Fruit fly (Drosophila melanogaster) whole organism, prepupa: ENCODE measurements around the gene Polr2A.

ENCODE experiments used
- Blimp-1 ChIP-seq: fragments of 200-800 bp; sonication (Bioruptor generic); optimal IDR thresholded peaks from 3 replicates; lab custom pipeline; 2017; ENCODE audit warnings: missing biosample characterization, missing genetic modification characterization, mild to moderate bottlenecking, moderate library complexity, missing genetic modification reagents
- CG10631 ChIP-seq: fragments of 200-800 bp; sonication (Bioruptor generic); optimal IDR thresholded peaks from 2 replicates; lab custom pipeline; 2016; ENCODE audit warnings: missing biosample characterization, missing genetic modification characterization
- CG11762 ChIP-seq: fragments of 200-800 bp; sonication (Bioruptor generic); optimal IDR thresholded peaks from 3 replicates; lab custom pipeline; 2016; ENCODE audit warnings: missing biosample characterization, missing genetic modification characterization; ENCODE audit not compliant: insufficient read depth
- CG11902 ChIP-seq: fragments of 200-800 bp; sonication (Bioruptor generic); optimal IDR thresholded peaks from 3 replicates; lab custom pipeline; 2016; ENCODE audit warnings: missing biosample characterization, missing genetic modification characterization
- CG1621 ChIP-seq: fragments of 200-800 bp; sonication (Bioruptor generic); optimal IDR thresholded peaks from 3 replicates; lab custom pipeline; 2018; ENCODE audit warnings: missing biosample characterization, mild to moderate bottlenecking, missing genetic modification characterization
- CG16779 ChIP-seq: fragments of 200-800 bp; sonication (Bioruptor generic); optimal IDR thresholded peaks from 3 replicates; lab custom pipeline; 2017; ENCODE audit warnings: missing biosample characterization, mild to moderate bottlenecking, missing genetic modification characterization
- CG3032 ChIP-seq: fragments of 200-800 bp; optimal IDR thresholded peaks from 2 replicates; lab custom pipeline; 2019; ENCODE audit warnings: missing biosample characterization, mild to moderate bottlenecking, missing genetic modification characterization, moderate library complexity
- CG31627 ChIP-seq: fragments of 200-800 bp; sonication (Bioruptor generic); optimal IDR thresholded peaks from 3 replicates; lab custom pipeline; 2016; ENCODE audit warnings: missing biosample characterization, missing genetic modification characterization
- CG32006 ChIP-seq: fragments of 200-800 bp; sonication (Bioruptor generic); optimal IDR thresholded peaks from 3 replicates; lab custom pipeline; 2017; ENCODE audit warnings: missing biosample characterization, mild to moderate bottlenecking, missing genetic modification characterization
- CG34406 ChIP-seq: fragments of 200-800 bp; sonication (Bioruptor generic); optimal IDR thresholded peaks from 3 replicates; lab custom pipeline; 2016; ENCODE audit warnings: missing biosample characterization, missing genetic modification characterization
- CG3919 ChIP-seq: fragments of 200-800 bp; sonication (Bioruptor generic); optimal IDR thresholded peaks from 3 replicates; lab custom pipeline; 2016; ENCODE audit warnings: missing biosample characterization, missing genetic modification characterization
- CG4318 ChIP-seq: fragments of 200-800 bp; sonication (Bioruptor generic); optimal IDR thresholded peaks from 3 replicates; lab custom pipeline; 2017; ENCODE audit warnings: missing biosample characterization, mild to moderate bottlenecking, missing genetic modification characterization
- CG6163 ChIP-seq: fragments of 200-800 bp; sonication (Bioruptor generic); IDR thresholded peaks from 3 replicates; pipeline ENCODE4 v1.3.6; 2022; ENCODE audit warnings: missing biosample characterization, missing genetic modification characterization
- CG6276 ChIP-seq: fragments of 200-800 bp; sonication (Bioruptor generic); optimal IDR thresholded peaks from 2 replicates; lab custom pipeline; 2017; ENCODE audit warnings: missing biosample characterization, mild to moderate bottlenecking, missing genetic modification characterization
- CG6792 ChIP-seq: fragments of 200-800 bp; sonication (Bioruptor generic); optimal IDR thresholded peaks from 3 replicates; lab custom pipeline; 2016; ENCODE audit warnings: missing biosample characterization, missing genetic modification characterization
- CG6808 ChIP-seq: fragments of 200-800 bp; sonication (Bioruptor generic); optimal IDR thresholded peaks from 3 replicates; lab custom pipeline; 2017; ENCODE audit warnings: missing biosample characterization, missing genetic modification characterization, mild to moderate bottlenecking, moderate library complexity, missing genetic modification reagents
- CG6854 ChIP-seq: fragments of 200-800 bp; sonication (Bioruptor generic); optimal IDR thresholded peaks from 2 replicates; lab custom pipeline; 2017; ENCODE audit warnings: missing biosample characterization, mild to moderate bottlenecking, missing genetic modification characterization
- CG7368 ChIP-seq: fragments of 200-800 bp; sonication (Bioruptor generic); optimal IDR thresholded peaks from 3 replicates; lab custom pipeline; 2016; ENCODE audit warnings: missing biosample characterization, missing genetic modification characterization
- CG8119 ChIP-seq: fragments of 200-800 bp; sonication (Bioruptor generic); IDR thresholded peaks from 3 replicates; pipeline ENCODE4 v1.3.6; 2022; ENCODE audit warnings: missing biosample characterization, missing genetic modification characterization
- CG8319 ChIP-seq: fragments of 200-800 bp; sonication (Bioruptor generic); optimal IDR thresholded peaks from 3 replicates; lab custom pipeline; 2016; ENCODE audit warnings: missing biosample characterization, missing genetic modification characterization
- CG8632 ChIP-seq: fragments of 200-800 bp; sonication (Bioruptor generic); optimal IDR thresholded peaks from 3 replicates; lab custom pipeline; 2016; ENCODE audit warnings: missing biosample characterization, missing genetic modification characterization
- CG9139 ChIP-seq: fragments of 200-800 bp; sonication (Bioruptor generic); optimal IDR thresholded peaks from 3 replicates; lab custom pipeline; 2017; ENCODE audit warnings: missing biosample characterization, mild to moderate bottlenecking, missing genetic modification characterization
- Eip75B ChIP-seq: fragments of 200-800 bp; sonication (Bioruptor generic); optimal IDR thresholded peaks from 3 replicates; lab custom pipeline; 2016; ENCODE audit warnings: missing biosample characterization, missing genetic modification characterization
- Eip93F ChIP-seq: fragments of 200-800 bp; sonication (Bioruptor generic); optimal IDR thresholded peaks from 2 replicates; lab custom pipeline; 2016; ENCODE audit warnings: missing biosample characterization, mild to moderate bottlenecking, missing genetic modification characterization
- Ets21C ChIP-seq: fragments of 200-800 bp; sonication (Bioruptor generic); optimal IDR thresholded peaks from 3 replicates; lab custom pipeline; 2016; ENCODE audit warnings: missing biosample characterization, missing genetic modification characterization
- Gug ChIP-seq: fragments of 200-800 bp; sonication (Bioruptor generic); IDR thresholded peaks from 2 replicates; pipeline ENCODE4 v1.3.6; 2022; ENCODE audit warnings: missing biosample characterization, missing genetic modification characterization
- Hr38 ChIP-seq: sonication (Bioruptor generic); optimal IDR thresholded peaks from 2 replicates; lab custom pipeline; 2016; ENCODE audit warnings: missing biosample characterization, missing genetic modification characterization
- Hr39 ChIP-seq: fragments of 200-800 bp; sonication (Bioruptor generic); optimal IDR thresholded peaks from 2 replicates; lab custom pipeline; 2016; ENCODE audit warnings: missing biosample characterization, missing genetic modification characterization
- Hr4 ChIP-seq: fragments of 200-800 bp; sonication (Bioruptor generic); optimal IDR thresholded peaks from 3 replicates; lab custom pipeline; 2016; ENCODE audit warnings: missing biosample characterization, missing genetic modification characterization
- Lpt ChIP-seq: fragments of 200-800 bp; sonication (Bioruptor generic); optimal IDR thresholded peaks from 3 replicates; lab custom pipeline; 2016; ENCODE audit warnings: missing biosample characterization, missing genetic modification characterization
- Met ChIP-seq: fragments of 200-800 bp; sonication (Bioruptor generic); optimal IDR thresholded peaks from 3 replicates; lab custom pipeline; 2016; ENCODE audit warnings: missing biosample characterization, missing genetic modification characterization
- OdsH ChIP-seq: fragments of 200-800 bp; sonication (Bioruptor generic); optimal IDR thresholded peaks from 3 replicates; lab custom pipeline; 2016; ENCODE audit warnings: missing biosample characterization, missing genetic modification characterization
- Smox ChIP-seq: fragments of 200-800 bp; sonication (Bioruptor generic); optimal IDR thresholded peaks from 3 replicates; lab custom pipeline; 2016; ENCODE audit warnings: missing biosample characterization, missing genetic modification characterization
- Sox102F ChIP-seq: fragments of 200-800 bp; sonication (Bioruptor generic); optimal IDR thresholded peaks from 2 replicates; lab custom pipeline; 2016; ENCODE audit warnings: missing biosample characterization, mild to moderate bottlenecking, missing genetic modification characterization
- Sox14 ChIP-seq: fragments of 200-800 bp; sonication (Bioruptor generic); optimal IDR thresholded peaks from 3 replicates; lab custom pipeline; 2016; ENCODE audit warnings: missing biosample characterization, missing genetic modification characterization
- Sox15 ChIP-seq: fragments of 200-800 bp; sonication (Bioruptor generic); optimal IDR thresholded peaks from 3 replicates; lab custom pipeline; 2016; ENCODE audit warnings: missing biosample characterization, missing genetic modification characterization
- achi ChIP-seq: fragments of 200-800 bp; sonication (Bioruptor generic); optimal IDR thresholded peaks from 3 replicates; lab custom pipeline; 2016; ENCODE audit warnings: missing biosample characterization, missing genetic modification characterization
- acj6 ChIP-seq: fragments of 200-800 bp; sonication (Bioruptor generic); optimal IDR thresholded peaks from 3 replicates; lab custom pipeline; 2016; ENCODE audit warnings: missing biosample characterization, missing genetic modification characterization
- cyc ChIP-seq: fragments of 200-800 bp; sonication (Bioruptor generic); optimal IDR thresholded peaks from 3 replicates; lab custom pipeline; 2016; ENCODE audit warnings: missing biosample characterization, missing genetic modification characterization
- dac ChIP-seq: fragments of 200-800 bp; sonication (Bioruptor generic); optimal IDR thresholded peaks from 2 replicates; lab custom pipeline; 2017; ENCODE audit warnings: missing biosample characterization, mild to moderate bottlenecking, missing genetic modification characterization
- dsx ChIP-seq: fragments of 200-800 bp; optimal IDR thresholded peaks from 3 replicates; lab custom pipeline; 2019; ENCODE audit warnings: missing biosample characterization, mild to moderate bottlenecking, missing genetic modification characterization, moderate library complexity; ENCODE audit not compliant: poor library complexity, severe bottlenecking
- eg ChIP-seq: fragments of 200-800 bp; sonication (Bioruptor generic); IDR thresholded peaks from 3 replicates; pipeline ENCODE4 v1.3.6; 2022; ENCODE audit warnings: missing biosample characterization, missing genetic modification characterization
- fd85E ChIP-seq: fragments of 200-800 bp; sonication (Bioruptor generic); optimal IDR thresholded peaks from 3 replicates; lab custom pipeline; 2016; ENCODE audit warnings: missing biosample characterization, missing genetic modification characterization
- fkh ChIP-seq: fragments of 200-800 bp; sonication (Bioruptor generic); optimal IDR thresholded peaks from 3 replicates; lab custom pipeline; 2017; ENCODE audit warnings: missing biosample characterization, mild to moderate bottlenecking, missing genetic modification characterization, moderate library complexity
- lz ChIP-seq: fragments of 200-800 bp; sonication (Bioruptor generic); optimal IDR thresholded peaks from 3 replicates; lab custom pipeline; 2016; ENCODE audit warnings: missing biosample characterization, missing genetic modification characterization
- net ChIP-seq: fragments of 200-800 bp; sonication (Bioruptor generic); optimal IDR thresholded peaks from 3 replicates; lab custom pipeline; 2016; ENCODE audit warnings: missing biosample characterization, missing genetic modification characterization
- pdm3 ChIP-seq: fragments of 200-800 bp; sonication (Bioruptor generic); optimal IDR thresholded peaks from 3 replicates; lab custom pipeline; 2016; ENCODE audit warnings: missing biosample characterization, missing genetic modification characterization
- spab ChIP-seq: fragments of 200-800 bp; sonication (Bioruptor generic); optimal IDR thresholded peaks from 2 replicates; lab custom pipeline; 2017; ENCODE audit warnings: missing biosample characterization, mild to moderate bottlenecking, missing genetic modification characterization, missing genetic modification reagents
- ss ChIP-seq, 2 experiments: fragments of 200-800 bp; sonication (Bioruptor generic); optimal IDR thresholded peaks; 2 replicates in 1 of 2; 3 replicates in 1 of 2; lab custom pipeline; 2017 to 2018; ENCODE audit warnings: mild to moderate bottlenecking in 2 of 2, missing biosample characterization in 2 of 2, missing genetic modification characterization in 2 of 2, moderate library complexity in 1 of 2
- vri ChIP-seq: fragments of 200-800 bp; sonication (Bioruptor generic); optimal IDR thresholded peaks from 3 replicates; lab custom pipeline; 2016; ENCODE audit warnings: missing biosample characterization, mild to moderate bottlenecking, missing genetic modification characterization

Gene Polr2A

dm6 chrX:11555070-11555469 lies 15.1 kb downstream of the Polr2A start (continued):
- TF ChIP-seq Sox102F (GFP tag; lab: Kevin White, UChicago): peak; percentile 20
- no peak for TF ChIP-seq vri (GFP tag; lab: Kevin White, UChicago)
- no peak for TF ChIP-seq Sox15 (GFP tag; lab: Kevin White, UChicago)
- TF ChIP-seq CG8632: no peak
- TF ChIP-seq CG8119 (GFP tag; lab: Robert Waterston, UW): peak; percentile 31; the same call in 2 of the 3 replicates
- TF ChIP-seq CG31627: no peak
- no peak for TF ChIP-seq CG7368

DNA sequence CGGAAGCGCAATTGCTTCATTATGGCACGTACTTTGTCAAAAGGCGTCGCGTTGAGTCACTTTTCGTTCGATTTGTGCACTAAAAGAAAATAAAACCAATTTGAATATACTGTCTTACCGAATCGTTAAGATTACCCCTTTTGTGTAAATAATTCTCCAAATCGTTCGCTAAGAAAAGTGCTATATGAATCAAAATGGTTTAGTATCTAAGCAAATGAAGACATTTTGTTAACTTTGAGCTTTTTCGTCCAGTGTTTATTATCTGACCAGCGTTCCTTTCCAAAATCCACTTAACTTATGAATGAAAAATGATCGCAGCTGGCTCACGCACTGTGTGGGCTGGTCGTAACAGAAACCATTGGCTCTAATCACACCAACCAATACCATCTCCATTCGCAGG lies 20.0 kb downstream of the Polr2A start:
- TF ChIP-seq CG6792 (peak; percentile 38), spab (GFP tag; lab: Kevin White, UChicago) (no peak), achi (GFP tag; lab: Kevin White, UChicago) (peak; percentile 57), CG4318 (GFP tag; lab: Kevin White, UChicago) (no peak), Met (GFP tag; lab: Kevin White, UChicago) (peak; percentile 60), net (GFP tag; lab: Kevin White, UChicago) (peak; percentile 38), fd85E (GFP tag; lab: Kevin White, UChicago) (no peak), dsx (GFP tag; lab: Kevin White, UChicago) (no peak), pdm3 (peak; percentile 49), CG3032 (peak; percentile 16), Gug (GFP tag; lab: Robert Waterston, UW) (peak; percentile 34; the same call in 1 of the 2 replicates), acj6 (peak; percentile 25), Hr38 (GFP tag; lab: Kevin White, UChicago) (no peak), dac (GFP tag; lab: Kevin White, UChicago) (no peak), ss (GFP tag; optimal IDR thresholded peaks at IDR 0.05; lab: Kevin White, UChicago) (no peak), CG9139 (GFP tag; lab: Kevin White, UChicago) (no peak), CG34406 (GFP tag; lab: Kevin White, UChicago) (no peak), Hr39 (GFP tag; lab: Kevin White, UChicago) (peak; percentile 66), Eip93F (GFP tag; lab: Kevin White, UChicago) (no peak), vri (GFP tag; lab: Kevin White, UChicago) (peak; percentile 25), Hr4 (peak; percentile 12), CG3919 (peak; percentile 40), CG11762 (no peak), CG10631 (GFP tag; lab: Kevin White, UChicago) (peak; percentile 40), Eip75B (peak; percentile 23), CG8119 (GFP tag; lab: Robert Waterston, UW) (peak; percentile 47; the same call in 1 of the 3 replicates), Lpt (GFP tag; lab: Kevin White, UChicago) (no peak), CG7368 (no peak), CG31627 (peak; percentile 50), CG6276 (no peak), CG6854 (no peak), CG6808 (GFP tag; lab: Kevin White, UChicago) (no peak), lz (GFP tag; lab: Kevin White, UChicago) (peak; percentile 34), OdsH (peak; percentile 33), CG32006 (peak; percentile 17), eg (no peak), fkh (no peak), cyc (GFP tag; lab: Kevin White, UChicago) (peak; percentile 53), CG8319 (GFP tag; lab: Kevin White, UChicago) (no peak), Blimp-1 (GFP tag; lab: Kevin White, UChicago) (no peak), CG11902 (GFP tag; lab: Kevin White, UChicago) (no peak), Smox (GFP tag; lab: Kevin White, UChicago) (peak; percentile 56), CG1621 (no peak), CG16779 (no peak), Sox102F (GFP tag; lab: Kevin White, UChicago) (peak; percentile 38), Sox14 (GFP tag; lab: Kevin White, UChicago) (peak; percentile 37), CG6163 (GFP tag; lab: Robert Waterston, UW) (no peak), Ets21C (GFP tag; lab: Kevin White, UChicago) (peak; percentile 42)
